Fruit fly (Drosophila melanogaster): ENCODE measurements around the gene CG4199.

The CG4199 gene

dm6 chrX:2070708-2071063 lies 2.6 kb downstream of the CG4199 start (continued):
- peak; percentile 25 for TF ChIP-seq D19A (tag; optimal IDR thresholded peaks at IDR 0.05)
- peak; percentile 64 for TF ChIP-seq CG9817 (tag; optimal IDR thresholded peaks at IDR 0.05)
- no peak for TF ChIP-seq CG6813 (GFP tag; optimal IDR thresholded peaks at IDR 0.05)
- TF ChIP-seq MESR4 (GFP tag; optimal IDR thresholded peaks at IDR 0.05) = no peak
- peak; percentile 9 for TF ChIP-seq ERR (GFP tag; optimal IDR thresholded peaks at IDR 0.05)
- peak; percentile 30 for TF ChIP-seq ab (GFP tag; optimal IDR thresholded peaks at IDR 0.05)
- no peak for TF ChIP-seq Kr (GFP tag; optimal IDR thresholded peaks at IDR 0.05)
- peak; percentile 56 for TF ChIP-seq CG16863 (GFP tag; optimal IDR thresholded peaks at IDR 0.05)
- no peak for TF ChIP-seq gfzf (GFP tag; optimal IDR thresholded peaks at IDR 0.05)
- no peak for TF ChIP-seq CG6254 (GFP tag; optimal IDR thresholded peaks at IDR 0.05)
- TF ChIP-seq CG9932 (GFP tag; IDR thresholded peaks at IDR 0.05) = peak; percentile 83
- TF ChIP-seq CG4328 (GFP tag; optimal IDR thresholded peaks at IDR 0.05) = peak; percentile 57
- TF ChIP-seq CrebB (tag; optimal IDR thresholded peaks at IDR 0.05) = no peak
- TF ChIP-seq D (optimal IDR thresholded peaks at IDR 0.05) = no peak
- peak; percentile 36 for TF ChIP-seq D (GFP tag; optimal IDR thresholded peaks at IDR 0.05)
- TF ChIP-seq PHDP (tag; optimal IDR thresholded peaks at IDR 0.05) = peak; percentile 55
- 0 out of 2 replicates have a peak, but pooled peaks have one; percentile 13 for TF ChIP-seq CG10959 (GFP tag; IDR thresholded peaks at IDR 0.05)
- TF ChIP-seq wek (GFP tag; optimal IDR thresholded peaks at IDR 0.05) = peak; percentile 9
- TF ChIP-seq nau (GFP tag; optimal IDR thresholded peaks at IDR 0.05) = no peak
- peak; percentile 71 for TF ChIP-seq HLH3B (GFP tag; IDR thresholded peaks at IDR 0.05)
- peak; percentile 14 for TF ChIP-seq CG1602 (GFP tag; optimal IDR thresholded peaks at IDR 0.05)
- no peak for TF ChIP-seq disco-r (GFP tag; optimal IDR thresholded peaks at IDR 0.05)
- TF ChIP-seq gce (GFP tag; IDR thresholded peaks at IDR 0.05) = peak; percentile 57; the same call in 2 of the 3 replicates
- no peak for TF ChIP-seq CG16779 (GFP tag; IDR thresholded peaks at IDR 0.05)
- TF ChIP-seq gcm2 (GFP tag; optimal IDR thresholded peaks at IDR 0.05) = peak; percentile 26
- no peak for TF ChIP-seq trem (tag; optimal IDR thresholded peaks at IDR 0.05)
- TF ChIP-seq Oaz (GFP tag; IDR thresholded peaks at IDR 0.05) = peak; percentile 61
- peak; percentile 35 for TF ChIP-seq salm (tag; optimal IDR thresholded peaks at IDR 0.05)
- no peak for TF ChIP-seq yki (optimal IDR thresholded peaks at IDR 0.05)
- no peak for TF ChIP-seq CG18476 (GFP tag; optimal IDR thresholded peaks at IDR 0.05)
- no peak for TF ChIP-seq HLH4C (GFP tag; IDR thresholded peaks at IDR 0.05; ENCODE audit: partially characterized antibody)
- peak; percentile 41 for TF ChIP-seq pum (GFP tag; optimal IDR thresholded peaks at IDR 0.05)
- no peak for TF ChIP-seq Sry-δ (GFP tag; optimal IDR thresholded peaks at IDR 0.05)
- no peak for TF ChIP-seq CG10431 (GFP tag; optimal IDR thresholded peaks at IDR 0.05)
- peak; percentile 39; the same call in 1 of the 2 replicates for TF ChIP-seq CG1024 (GFP tag; IDR thresholded peaks at IDR 0.05)
- no peak for TF ChIP-seq Mes4 (GFP tag; optimal IDR thresholded peaks at IDR 0.05)
- TF ChIP-seq CG17385 (GFP tag; optimal IDR thresholded peaks at IDR 0.05) = peak; percentile 53
- no peak for TF ChIP-seq inv (GFP tag; IDR thresholded peaks at IDR 0.05; ENCODE audit: partially characterized antibody)
- TF ChIP-seq NK7.1 (GFP tag; optimal IDR thresholded peaks at IDR 0.05) = peak; percentile 41
- TF ChIP-seq CG3163 (GFP tag; optimal IDR thresholded peaks at IDR 0.05) = peak; percentile 46
- TF ChIP-seq cas (GFP tag; IDR thresholded peaks at IDR 0.05) = 0 out of 2 replicates have a peak, but pooled peaks have one; percentile 53
- peak; percentile 77 for TF ChIP-seq sob (GFP tag; IDR thresholded peaks at IDR 0.05)
- peak; percentile 68 for TF ChIP-seq NFAT (GFP tag; IDR thresholded peaks at IDR 0.05)
- peak; percentile 65 for TF ChIP-seq wdn (GFP tag; IDR thresholded peaks at IDR 0.05)
- no peak for TF ChIP-seq exex (tag; optimal IDR thresholded peaks at IDR 0.05)
- TF ChIP-seq CG18599 (GFP tag; optimal IDR thresholded peaks at IDR 0.05) = peak; percentile 80
- peak; percentile 66 for TF ChIP-seq Taf1 (GFP tag; IDR thresholded peaks at IDR 0.05)
- TF ChIP-seq Doc2 (GFP tag; IDR thresholded peaks at IDR 0.05) = peak; percentile 14; the same call in 1 of the 2 replicates
- TF ChIP-seq CG2199 (GFP tag; IDR thresholded peaks at IDR 0.05) = peak; percentile 34; the same call in 1 of the 3 replicates
- TF ChIP-seq nerfin-2 (GFP tag; IDR thresholded peaks at IDR 0.05; ENCODE audit: partially characterized antibody) = no peak
- TF ChIP-seq br (optimal IDR thresholded peaks at IDR 0.05) = no peak
- no peak for TF ChIP-seq unc-4 (GFP tag; IDR thresholded peaks at IDR 0.05; ENCODE audit: partially characterized antibody)

Data from whole organism, embryonic.